Worm (Caenorhabditis elegans) whole organism, young adult: Measurements from ENCODE around the gene K09B3.1.

Source experiments
- B0019.2 ChIP-seq: fragments of 200-800 bp; sonication (Bioruptor generic); conservative IDR thresholded peaks from 2 replicates; pipeline ENCODE4 v1.3.6; 2022; ENCODE audit warnings: missing genetic modification reagents, missing genetic modification characterization, missing compliant biosample characterization
- C17E4.6 ChIP-seq: fragments of 200-800 bp; sonication (Bioruptor generic); IDR thresholded peaks from 2 replicates; pipeline ENCODE4 v1.3.6; 2022; ENCODE audit warnings: missing genetic modification reagents, missing genetic modification characterization, missing compliant biosample characterization
- D2030.7 ChIP-seq: fragments of 200-800 bp; sonication (Bioruptor generic); IDR thresholded peaks from 2 replicates; pipeline ENCODE4 v1.3.6; 2022; ENCODE audit warnings: missing genetic modification reagents, missing genetic modification characterization, missing compliant biosample characterization
- F10E7.11 ChIP-seq: sonication (generic microtip); optimal IDR thresholded peaks from 2 replicates; lab custom pipeline; 2017; ENCODE audit warnings: mild to moderate bottlenecking, missing genetic modification characterization, moderate library complexity, missing compliant biosample characterization
- F57A8.1 ChIP-seq: fragments of 200-800 bp; sonication (Bioruptor generic); optimal IDR thresholded peaks from 2 replicates; lab custom pipeline; 2018; ENCODE audit warnings: mild to moderate bottlenecking, missing genetic modification characterization, moderate library complexity, missing compliant biosample characterization
- K11D2.4 ChIP-seq: fragments of 200-800 bp; sonication (Bioruptor generic); IDR thresholded peaks from 2 replicates; pipeline ENCODE4 v1.3.6; 2022; ENCODE audit warnings: missing genetic modification reagents, missing genetic modification characterization, missing compliant biosample characterization
- T07F8.4 ChIP-seq: sonication (generic microtip); optimal IDR thresholded peaks from 2 replicates; lab custom pipeline; 2016; ENCODE audit warnings: mild to moderate bottlenecking, missing genetic modification characterization, moderate library complexity, missing compliant biosample characterization
- T26A5.8 ChIP-seq: sonication (generic microtip); optimal IDR thresholded peaks from 2 replicates; lab custom pipeline; 2016; ENCODE audit warnings: missing genetic modification characterization, missing compliant biosample characterization
- Y95B8A.8 ChIP-seq: fragments of 200-800 bp; sonication (Bioruptor generic); IDR thresholded peaks from 2 replicates; pipeline ENCODE4 v1.3.6; 2022; ENCODE audit warnings: missing genetic modification reagents, missing genetic modification characterization, missing compliant biosample characterization
- attf-6 ChIP-seq: fragments of 200-800 bp; sonication (Bioruptor generic); IDR thresholded peaks from 2 replicates; pipeline ENCODE4 v1.3.6; 2022; ENCODE audit warnings: missing genetic modification reagents, missing genetic modification characterization, missing compliant biosample characterization
- bed-1 ChIP-seq: fragments of 200-800 bp; sonication (Bioruptor generic); IDR thresholded peaks from 2 replicates; pipeline ENCODE4 v1.3.6; 2022; ENCODE audit warnings: missing genetic modification reagents, missing genetic modification characterization, missing compliant biosample characterization
- ceh-100 ChIP-seq: fragments of 200-800 bp; sonication (Bioruptor generic); IDR thresholded peaks from 2 replicates; pipeline ENCODE4 v1.3.6; 2022; ENCODE audit warnings: missing genetic modification reagents, missing genetic modification characterization, missing compliant biosample characterization
- ceh-27 ChIP-seq: fragments of 200-800 bp; sonication (Bioruptor generic); optimal IDR thresholded peaks from 2 replicates; lab custom pipeline; 2018; ENCODE audit warnings: mild to moderate bottlenecking, missing genetic modification characterization, moderate library complexity, missing compliant biosample characterization
- ceh-91 ChIP-seq: fragments of 200-800 bp; sonication (Bioruptor generic); IDR thresholded peaks from 2 replicates; pipeline ENCODE4 v1.3.6; 2022; ENCODE audit warnings: missing genetic modification reagents, missing genetic modification characterization, missing compliant biosample characterization
- chd-7 ChIP-seq: sonication (generic microtip); optimal IDR thresholded peaks from 2 replicates; lab custom pipeline; 2016; ENCODE audit warnings: mild to moderate bottlenecking, missing genetic modification characterization, moderate library complexity, missing compliant biosample characterization
- die-1 ChIP-seq: sonication (generic microtip); optimal IDR thresholded peaks from 2 replicates; lab custom pipeline; 2016; ENCODE audit warnings: missing genotype, mild to moderate bottlenecking, missing genetic modification characterization, missing compliant biosample characterization
- dpl-1 ChIP-seq: fragments of 150-350 bp; optimal IDR thresholded peaks from 2 replicates; lab custom pipeline; 2014; ENCODE audit warnings: missing biosample characterization, missing genetic modification reagents, missing genetic modification characterization
- efl-1 ChIP-seq: fragments of 150-350 bp; optimal IDR thresholded peaks from 2 replicates; lab custom pipeline; 2014; ENCODE audit warnings: missing biosample characterization, missing genetic modification reagents, missing genetic modification characterization
- egl-18 ChIP-seq: fragments of 200-800 bp; sonication (Bioruptor generic); IDR thresholded peaks from 2 replicates; pipeline ENCODE4 v1.3.6; 2022; ENCODE audit warnings: missing genetic modification reagents, missing genetic modification characterization, missing compliant biosample characterization
- ekl-4 ChIP-seq: fragments of 200-800 bp; sonication (Bioruptor generic); IDR thresholded peaks from 2 replicates; pipeline ENCODE4 v1.3.6; 2022; ENCODE audit warnings: missing genetic modification reagents, missing genetic modification characterization, missing compliant biosample characterization
- fkh-3 ChIP-seq: sonication (generic microtip); optimal IDR thresholded peaks from 2 replicates; lab custom pipeline; 2016; ENCODE audit warnings: mild to moderate bottlenecking, missing genetic modification characterization, missing compliant biosample characterization
- let-526 ChIP-seq: fragments of 200-800 bp; sonication (Bioruptor generic); IDR thresholded peaks from 2 replicates; pipeline ENCODE4 v1.3.6; 2022; ENCODE audit warnings: missing genetic modification reagents, missing genetic modification characterization, missing compliant biosample characterization
- lin-26 ChIP-seq: fragments of 200-800 bp; sonication (Bioruptor generic); IDR thresholded peaks from 2 replicates; pipeline ENCODE4 v1.3.6; 2022; ENCODE audit warnings: missing genetic modification reagents, missing genetic modification characterization, missing compliant biosample characterization
- lin-54 ChIP-seq: fragments of 200-800 bp; sonication (Bioruptor generic); optimal IDR thresholded peaks from 2 replicates; lab custom pipeline; 2018; ENCODE audit warnings: mild to moderate bottlenecking, missing genetic modification characterization, missing compliant biosample characterization
- lir-1 ChIP-seq: fragments of 200-800 bp; sonication (Bioruptor generic); conservative IDR thresholded peaks from 2 replicates; pipeline ENCODE4 v1.3.6; 2022; ENCODE audit warnings: missing genetic modification reagents, missing genetic modification characterization, missing compliant biosample characterization
- lsy-27 ChIP-seq: sonication (generic microtip); optimal IDR thresholded peaks from 2 replicates; lab custom pipeline; 2017; ENCODE audit warnings: missing genetic modification characterization, mild to moderate bottlenecking, missing compliant biosample characterization, antibody characterized with exemption, missing genotype, borderline replicate concordance; ENCODE audit not compliant: insufficient read depth
- madf-3 ChIP-seq: fragments of 200-800 bp; sonication (Bioruptor generic); IDR thresholded peaks from 2 replicates; pipeline ENCODE4 v1.3.6; 2022; ENCODE audit warnings: missing genetic modification reagents, missing genetic modification characterization, missing compliant biosample characterization
- madf-6 ChIP-seq: fragments of 200-800 bp; sonication (Bioruptor generic); IDR thresholded peaks from 2 replicates; pipeline ENCODE4 v1.3.6; 2022; ENCODE audit warnings: missing genetic modification reagents, missing genetic modification characterization, missing compliant biosample characterization
- nhr-179 ChIP-seq: sonication (generic microtip); optimal IDR thresholded peaks from 2 replicates; lab custom pipeline; 2016; ENCODE audit warnings: mild to moderate bottlenecking, missing genetic modification characterization, missing compliant biosample characterization
- sea-2 ChIP-seq: fragments of 200-800 bp; sonication (Bioruptor generic); IDR thresholded peaks from 2 replicates; pipeline ENCODE4 v1.3.6; 2022; ENCODE audit warnings: missing genetic modification characterization, missing compliant biosample characterization
- snpc-1.1 ChIP-seq: sonication (generic microtip); optimal IDR thresholded peaks from 2 replicates; lab custom pipeline; 2017; ENCODE audit warnings: missing genetic modification characterization, mild to moderate bottlenecking, missing compliant biosample characterization, antibody characterized with exemption, moderate library complexity, missing genotype, missing genetic modification reagents; ENCODE audit not compliant: insufficient read depth
- sptf-2 ChIP-seq: fragments of 200-800 bp; sonication (Bioruptor generic); optimal IDR thresholded peaks from 2 replicates; lab custom pipeline; 2018; ENCODE audit warnings: mild to moderate bottlenecking, missing genetic modification characterization, missing compliant biosample characterization
- tbx-9 ChIP-seq: sonication (generic microtip); optimal IDR thresholded peaks from 2 replicates; lab custom pipeline; 2016; ENCODE audit warnings: borderline replicate concordance, missing genetic modification characterization, inconsistent platforms, missing compliant biosample characterization
- tlf-1 ChIP-seq: fragments of 200-800 bp; sonication (Bioruptor generic); optimal IDR thresholded peaks from 2 replicates; lab custom pipeline; 2018; ENCODE audit warnings: mild to moderate bottlenecking, missing genetic modification characterization, missing compliant biosample characterization
- unc-130 ChIP-seq: sonication (generic microtip); optimal IDR thresholded peaks from 2 replicates; lab custom pipeline; 2016; ENCODE audit warnings: missing genetic modification reagents, missing genetic modification characterization, missing compliant biosample characterization
- zim-3 ChIP-seq: sonication (generic microtip); optimal IDR thresholded peaks from 2 replicates; lab custom pipeline; 2017; ENCODE audit warnings: mild to moderate bottlenecking, missing genetic modification characterization, moderate library complexity, missing compliant biosample characterization
- ztf-26 ChIP-seq: sonication (generic microtip); optimal IDR thresholded peaks from 2 replicates; lab custom pipeline; 2017; ENCODE audit warnings: missing genetic modification characterization, missing compliant biosample characterization
- ztf-6 ChIP-seq: fragments of 200-800 bp; sonication (Bioruptor generic); IDR thresholded peaks from 2 replicates; pipeline ENCODE4 v1.3.6; 2022; ENCODE audit warnings: missing genetic modification reagents, missing genetic modification characterization, missing compliant biosample characterization

Gene K09B3.1

ce11 chrIV:3838687-3839086, 44.1 kb downstream of the K09B3.1 start:
- TF ChIP-seq tlf-1 (GFP tag; lab: Kevin White, UChicago) (no peak), zim-3 (tag; lab: Kevin White, UChicago) (no peak), madf-6 (GFP tag; lab: Robert Waterston, UW) (no peak), chd-7 (tag; lab: Kevin White, UChicago) (no peak), efl-1 (GFP tag; lab: Kevin White, UChicago) (no peak), ztf-6 (GFP tag; lab: Robert Waterston, UW) (no peak), B0019.2 (no peak), sptf-2 (GFP tag; lab: Kevin White, UChicago) (no peak), Y95B8A.8 (no peak), K11D2.4 (no peak)
- TF ChIP-seq, all 124 proteins: peak for 0

ce11 chrIV:3839420-3839819, 44.9 kb downstream of the K09B3.1 start, which contains the start of gene F28F9.2:
Gene F28F9.2, plus strand, starts transcription at chrIV:3839720.
- TF ChIP-seq D2030.7 (GFP tag; lab: Robert Waterston, UW) = no peak
- TF ChIP-seq dpl-1 (GFP tag; lab: Kevin White, UChicago) = no peak
- TF ChIP-seq let-526 (GFP tag; lab: Robert Waterston, UW) = no peak

- no peak for TF ChIP-seq C17E4.6 (GFP tag; lab: Robert Waterston, UW)
- TF ChIP-seq F10E7.11 (tag; lab: Kevin White, UChicago) = no peak
- no peak for TF ChIP-seq tbx-9 (tag; lab: Kevin White, UChicago)
- TF ChIP-seq snpc-1.1 (tag; lab: Kevin White, UChicago) = no peak
- no peak for TF ChIP-seq ekl-4 (GFP tag; lab: Robert Waterston, UW)
- TF ChIP-seq sea-2 = no peak
- TF ChIP-seq ceh-91 (GFP tag; lab: Robert Waterston, UW) = no peak
- no peak for TF ChIP-seq fkh-3 (tag; lab: Kevin White, UChicago)
- no peak for TF ChIP-seq lin-54 (GFP tag; lab: Kevin White, UChicago)
- no peak for TF ChIP-seq ztf-26 (tag; lab: Kevin White, UChicago)
- TF ChIP-seq lin-26 (GFP tag; lab: Robert Waterston, UW) = no peak
- TF ChIP-seq egl-18 = no peak
Observed at ce11 chrIV:3840480-3840879, 45.9 kb downstream of the K09B3.1 start.

- no peak for TF ChIP-seq madf-3 (GFP tag; lab: Robert Waterston, UW)
- TF ChIP-seq, all 124 proteins: peak for 0
Observed at ce11 chrIV:3841607-3842006, 47.1 kb downstream of the K09B3.1 start.

ce11 chrIV:3843019-3843527, 48.5 kb downstream of the K09B3.1 start:
- no peak for TF ChIP-seq ceh-27 (GFP tag; lab: Kevin White, UChicago)
- TF ChIP-seq lsy-27 (tag; lab: Kevin White, UChicago) = no peak
- TF ChIP-seq lir-1 (GFP tag; lab: Robert Waterston, UW) = no peak

ce11 chrIV:3844004-3844403, 49.5 kb downstream of the K09B3.1 start:
- no peak for TF ChIP-seq madf-3 (GFP tag; lab: Robert Waterston, UW)
- TF ChIP-seq F57A8.1 = no peak
- no peak for TF ChIP-seq die-1
- TF ChIP-seq bed-1 = no peak
- no peak for TF ChIP-seq nhr-179
- no peak for TF ChIP-seq ceh-27 (GFP tag; lab: Kevin White, UChicago)
- no peak for TF ChIP-seq ceh-100 (GFP tag; lab: Robert Waterston, UW)
- TF ChIP-seq T26A5.8 (tag; lab: Kevin White, UChicago) = no peak
- TF ChIP-seq unc-130 (GFP tag; lab: Kevin White, UChicago) = no peak
- no peak for TF ChIP-seq attf-6 (GFP tag; lab: Robert Waterston, UW)
- TF ChIP-seq T07F8.4 (tag; lab: Kevin White, UChicago) = no peak
